Worm (Caenorhabditis elegans) whole organism, L1 larva: ENCODE measurements around the gene T13G4.4.

Source experiments
- alr-1 ChIP-seq: fragments of 200-800 bp; sonication (Bioruptor generic); optimal IDR thresholded peaks from 2 replicates; lab custom pipeline; 2018; ENCODE audit warnings: borderline replicate concordance, mild to moderate bottlenecking, missing genetic modification characterization, missing compliant biosample characterization
- dsc-1 ChIP-seq: sonication (generic microtip); optimal IDR thresholded peaks from 2 replicates; lab custom pipeline; 2016; ENCODE audit warnings: mild to moderate bottlenecking, missing genetic modification characterization, missing compliant biosample characterization
- hpl-2 ChIP-seq: fragments of 150-350 bp; optimal IDR thresholded peaks from 2 replicates; lab custom pipeline; 2014; ENCODE audit warnings: missing biosample characterization, missing genetic modification reagents, missing genetic modification characterization
- pqm-1 ChIP-seq: sonication (generic microtip); optimal IDR thresholded peaks from 3 replicates; lab custom pipeline; 2017; ENCODE audit warnings: missing biosample characterization, missing genetic modification characterization
- snpc-4 ChIP-seq: fragments of 150-350 bp; optimal IDR thresholded peaks from 2 replicates; lab custom pipeline; 2014; ENCODE audit warnings: missing biosample characterization, missing genetic modification characterization
- swsn-7 ChIP-seq: sonication (generic microtip); optimal IDR thresholded peaks from 2 replicates; lab custom pipeline; 2016; ENCODE audit warnings: missing genetic modification characterization, missing compliant biosample characterization

DNA sequence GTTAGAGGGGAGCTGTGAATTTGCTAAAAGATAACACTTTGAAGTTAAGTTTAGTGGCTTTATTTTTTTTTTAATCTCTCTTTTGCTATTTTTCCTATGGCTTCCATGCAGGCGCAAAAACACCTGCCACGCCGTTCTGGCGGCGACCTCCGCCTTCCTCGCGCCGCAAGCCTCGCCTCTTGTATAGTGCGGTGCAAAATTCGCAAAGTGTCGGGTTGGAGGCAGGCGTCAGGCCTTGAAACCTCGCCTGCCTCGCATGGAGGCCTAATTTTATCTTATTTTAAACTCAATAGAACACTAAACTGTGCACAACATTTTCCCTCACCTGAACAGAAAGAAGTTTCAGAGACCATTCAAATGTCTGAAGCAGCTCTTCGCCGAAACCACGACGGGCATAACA, 19.5 kb downstream of the T13G4.4 start:
- TF ChIP-seq snpc-4 (tag; lab: Kevin White, UChicago) (no peak), pqm-1 (no peak), dsc-1 (tag; lab: Kevin White, UChicago) (no peak), swsn-7 (tag; lab: Kevin White, UChicago) (no peak), hpl-2 (GFP tag; lab: Kevin White, UChicago) (no peak), alr-1 (no peak)
